Worm (Caenorhabditis elegans) whole organism, L2 larva: ENCODE data around the gene T06C12.14.
"Not testable (repeated sequence)": the region's sequence is repeated elsewhere in the genome, so short reads cannot be mapped to it uniquely, and the experiment has no call there.

Experiments
- ama-1 ChIP-seq: fragments of 150-350 bp; optimal IDR thresholded peaks from 2 replicates; lab custom pipeline; 2018; ENCODE audit warnings: inconsistent platforms
- ceh-16 ChIP-seq: fragments of 150-350 bp; optimal IDR thresholded peaks from 2 replicates; lab custom pipeline; 2014; ENCODE audit warnings: missing biosample characterization, missing genetic modification characterization
- ceh-82 ChIP-seq: fragments of 150-350 bp; optimal IDR thresholded peaks from 2 replicates; lab custom pipeline; 2014; ENCODE audit warnings: missing biosample characterization, missing genetic modification characterization
- elt-3 ChIP-seq: sonication (generic microtip); optimal IDR thresholded peaks from 2 replicates; lab custom pipeline; 2017; ENCODE audit warnings: missing biosample characterization, missing genetic modification characterization
- lin-11 ChIP-seq: fragments of 150-350 bp; sonication (generic microtip); optimal IDR thresholded peaks from 2 replicates; lab custom pipeline; 2014; ENCODE audit warnings: missing biosample characterization, missing genetic modification characterization, inconsistent platforms, mixed read lengths
- lin-13 ChIP-seq: fragments of 150-350 bp; optimal IDR thresholded peaks from 2 replicates; lab custom pipeline; 2014; ENCODE audit warnings: missing biosample characterization, missing genetic modification reagents, missing genetic modification characterization
- lin-39 ChIP-seq: fragments of 150-350 bp; optimal IDR thresholded peaks from 2 replicates; lab custom pipeline; 2014; ENCODE audit warnings: missing biosample characterization, missing genetic modification reagents, missing genetic modification characterization
- mbf-1 ChIP-seq: sonication (generic microtip); optimal IDR thresholded peaks from 2 replicates; lab custom pipeline; 2017; ENCODE audit warnings: missing biosample characterization, missing genetic modification characterization
- nhr-10 ChIP-seq: sonication (generic microtip); optimal IDR thresholded peaks from 2 replicates; lab custom pipeline; 2017; ENCODE audit warnings: missing biosample characterization, missing genetic modification characterization
- ztf-4 ChIP-seq: fragments of 150-350 bp; optimal IDR thresholded peaks from 2 replicates; lab custom pipeline; 2014; ENCODE audit warnings: missing biosample characterization, missing genetic modification characterization

- TF ChIP-seq ama-1; nhr-10 (tag; lab: Kevin White, UChicago); lin-11 (tag; lab: Kevin White, UChicago); ceh-16 (tag; lab: Kevin White, UChicago); ceh-82 (tag; lab: Kevin White, UChicago); elt-3 (tag; lab: Kevin White, UChicago); ztf-4 (tag; lab: Kevin White, UChicago); lin-13 (GFP tag; lab: Kevin White, UChicago); mbf-1 (tag; lab: Kevin White, UChicago); lin-39 (tag; lab: Kevin White, UChicago): not testable (repeated sequence)
Measured at ce11 chrV:15850276-15850811, 49.5 kb upstream of the T06C12.14 start, which contains the start of gene srh-147.
